Worm (Caenorhabditis elegans) whole organism, young adult: Measurements from ENCODE around the gene mop-25.1.

Experiments
- F33H1.4 ChIP-seq: fragments of 200-800 bp; sonication (Bioruptor generic); IDR thresholded peaks from 2 replicates; pipeline ENCODE4 v1.3.6; 2022; ENCODE audit warnings: missing genetic modification reagents, missing genetic modification characterization, missing compliant biosample characterization
- K11D2.4 ChIP-seq: fragments of 200-800 bp; sonication (Bioruptor generic); IDR thresholded peaks from 2 replicates; pipeline ENCODE4 v1.3.6; 2022; ENCODE audit warnings: missing genetic modification reagents, missing genetic modification characterization, missing compliant biosample characterization
- Y79H2A.3 ChIP-seq: fragments of 200-800 bp; sonication (Bioruptor generic); conservative IDR thresholded peaks from 2 replicates; pipeline ENCODE4 v1.3.6; 2022; ENCODE audit warnings: missing genetic modification reagents, missing genetic modification characterization, missing compliant biosample characterization
- Y95B8A.8 ChIP-seq: fragments of 200-800 bp; sonication (Bioruptor generic); IDR thresholded peaks from 2 replicates; pipeline ENCODE4 v1.3.6; 2022; ENCODE audit warnings: missing genetic modification reagents, missing genetic modification characterization, missing compliant biosample characterization
- bed-2 ChIP-seq: fragments of 200-800 bp; sonication (Bioruptor generic); IDR thresholded peaks from 2 replicates; pipeline ENCODE4 v1.3.6; 2022; ENCODE audit warnings: missing genetic modification reagents, missing genetic modification characterization, missing compliant biosample characterization
- ceh-91 ChIP-seq: fragments of 200-800 bp; sonication (Bioruptor generic); IDR thresholded peaks from 2 replicates; pipeline ENCODE4 v1.3.6; 2022; ENCODE audit warnings: missing genetic modification reagents, missing genetic modification characterization, missing compliant biosample characterization
- efl-1 ChIP-seq: fragments of 150-350 bp; optimal IDR thresholded peaks from 2 replicates; lab custom pipeline; 2014; ENCODE audit warnings: missing biosample characterization, missing genetic modification reagents, missing genetic modification characterization
- egrh-3 ChIP-seq: fragments of 200-800 bp; sonication (Bioruptor generic); IDR thresholded peaks from 2 replicates; pipeline ENCODE4 v1.3.6; 2022; ENCODE audit warnings: missing genetic modification reagents, missing genetic modification characterization, missing compliant biosample characterization
- gei-17 ChIP-seq: fragments of 200-800 bp; sonication (Bioruptor generic); optimal IDR thresholded peaks from 2 replicates; lab custom pipeline; 2018; ENCODE audit warnings: mild to moderate bottlenecking, missing genetic modification characterization, missing compliant biosample characterization
- him-1 ChIP-seq: sonication (generic microtip); optimal IDR thresholded peaks from 2 replicates; lab custom pipeline; 2016; ENCODE audit warnings: missing genotype, missing genetic modification reagents, missing genetic modification characterization, missing compliant biosample characterization
- hlh-12 ChIP-seq: sonication (generic microtip); optimal IDR thresholded peaks from 2 replicates; lab custom pipeline; 2016; ENCODE audit warnings: missing genetic modification characterization, missing compliant biosample characterization
- hmg-20 ChIP-seq: fragments of 200-800 bp; sonication (Bioruptor generic); IDR thresholded peaks from 2 replicates; pipeline ENCODE4 v1.3.6; 2022; ENCODE audit warnings: missing genetic modification reagents, missing genetic modification characterization, missing compliant biosample characterization
- lag-1 ChIP-seq: fragments of 200-800 bp; sonication (Bioruptor generic); IDR thresholded peaks from 2 replicates; pipeline ENCODE4 v1.3.6; 2022; ENCODE audit warnings: missing genetic modification reagents, missing genetic modification characterization, missing compliant biosample characterization
- let-526 ChIP-seq: fragments of 200-800 bp; sonication (Bioruptor generic); IDR thresholded peaks from 2 replicates; pipeline ENCODE4 v1.3.6; 2022; ENCODE audit warnings: missing genetic modification reagents, missing genetic modification characterization, missing compliant biosample characterization
- lin-40 ChIP-seq: sonication (generic microtip); optimal IDR thresholded peaks from 2 replicates; lab custom pipeline; 2016; ENCODE audit warnings: missing genetic modification characterization, mild to moderate bottlenecking, missing compliant biosample characterization, missing genotype, missing genetic modification reagents
- madf-10 ChIP-seq: sonication (generic microtip); optimal IDR thresholded peaks from 2 replicates; lab custom pipeline; 2016; ENCODE audit warnings: mild to moderate bottlenecking, missing genetic modification characterization, missing compliant biosample characterization
- madf-3 ChIP-seq: fragments of 200-800 bp; sonication (Bioruptor generic); IDR thresholded peaks from 2 replicates; pipeline ENCODE4 v1.3.6; 2022; ENCODE audit warnings: missing genetic modification reagents, missing genetic modification characterization, missing compliant biosample characterization
- mel-28 ChIP-seq: sonication (generic microtip); optimal IDR thresholded peaks from 2 replicates; lab custom pipeline; 2016; ENCODE audit warnings: borderline replicate concordance, mild to moderate bottlenecking, missing genetic modification characterization, missing compliant biosample characterization
- nhr-179 ChIP-seq: sonication (generic microtip); optimal IDR thresholded peaks from 2 replicates; lab custom pipeline; 2016; ENCODE audit warnings: mild to moderate bottlenecking, missing genetic modification characterization, missing compliant biosample characterization
- nhr-27 ChIP-seq: fragments of 200-800 bp; sonication (Bioruptor generic); optimal IDR thresholded peaks from 2 replicates; lab custom pipeline; 2018; ENCODE audit warnings: mild to moderate bottlenecking, missing genetic modification characterization, moderate library complexity, missing compliant biosample characterization
- pha-4 ChIP-seq: fragments of 150-350 bp; sonication (generic microtip); optimal IDR thresholded peaks from 2 replicates; lab custom pipeline; 2014; ENCODE audit warnings: missing biosample characterization, missing genetic modification reagents, missing genetic modification characterization
- snpc-1.1 ChIP-seq: sonication (generic microtip); optimal IDR thresholded peaks from 2 replicates; lab custom pipeline; 2017; ENCODE audit warnings: missing genetic modification characterization, mild to moderate bottlenecking, missing compliant biosample characterization, antibody characterized with exemption, moderate library complexity, missing genotype, missing genetic modification reagents; ENCODE audit not compliant: insufficient read depth
- zfh-2 ChIP-seq: fragments of 200-800 bp; sonication (Bioruptor generic); conservative IDR thresholded peaks from 2 replicates; pipeline ENCODE4 v1.3.6; 2022; ENCODE audit warnings: missing genetic modification reagents, missing genetic modification characterization, missing compliant biosample characterization
- zim-3 ChIP-seq: sonication (generic microtip); optimal IDR thresholded peaks from 2 replicates; lab custom pipeline; 2017; ENCODE audit warnings: mild to moderate bottlenecking, missing genetic modification characterization, moderate library complexity, missing compliant biosample characterization
- ztf-22 ChIP-seq: fragments of 200-800 bp; sonication (Bioruptor generic); optimal IDR thresholded peaks from 2 replicates; lab custom pipeline; 2018; ENCODE audit warnings: mild to moderate bottlenecking, missing genetic modification characterization, moderate library complexity, missing compliant biosample characterization
- ztf-26 ChIP-seq: sonication (generic microtip); optimal IDR thresholded peaks from 2 replicates; lab custom pipeline; 2017; ENCODE audit warnings: missing genetic modification characterization, missing compliant biosample characterization

mop-25.1 gene

DNA sequence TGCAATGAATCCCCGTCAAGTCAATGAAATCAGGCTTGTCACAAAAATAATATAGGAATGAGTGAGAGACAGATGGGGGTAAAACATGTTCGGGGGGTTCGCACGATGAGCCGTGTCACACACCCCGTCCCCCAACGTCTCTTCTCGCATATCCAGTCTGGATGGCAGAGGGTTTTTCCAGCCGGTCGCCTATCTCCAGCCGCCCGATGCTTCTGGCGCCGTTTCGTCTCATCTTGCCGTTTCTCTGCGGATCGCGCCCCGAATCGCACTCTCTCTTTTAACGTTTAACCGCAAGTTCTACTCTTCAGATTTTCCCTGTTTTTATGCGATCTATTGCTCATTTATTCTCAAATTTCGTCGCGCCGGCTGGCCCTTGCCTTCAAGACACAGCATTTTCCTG is 49.9 kb downstream of the mop-25.1 start:
- TF ChIP-seq lag-1 (GFP tag; lab: Robert Waterston, UW) (no peak), Y95B8A.8 (no peak), him-1 (no peak), zfh-2 (GFP tag; lab: Robert Waterston, UW) (peak; percentile 83), hlh-12 (no peak), bed-2 (GFP tag; lab: Robert Waterston, UW) (no peak), pha-4 (no peak), ceh-91 (GFP tag; lab: Robert Waterston, UW) (no peak)
- TF ChIP-seq, all 124 proteins: peak for 1

DNA sequence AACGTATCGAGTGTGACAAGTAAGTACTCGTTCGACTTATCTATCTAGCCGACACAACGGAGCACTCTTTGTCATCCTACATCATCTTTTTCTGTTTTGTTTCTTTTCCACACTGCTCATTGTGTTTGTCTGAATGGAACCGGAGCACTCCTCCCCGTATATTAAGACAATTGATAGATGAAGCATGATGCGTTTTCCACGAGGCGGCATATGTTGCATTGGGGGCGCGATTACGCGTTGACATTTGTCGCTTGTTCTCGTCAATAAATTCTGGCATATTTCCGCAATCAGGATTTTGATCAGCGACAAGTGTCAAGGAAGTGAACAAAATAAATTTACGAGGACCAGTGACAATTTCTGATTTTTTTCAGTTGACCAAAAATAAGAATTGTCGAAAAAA is 56.2 kb downstream of the mop-25.1 start:
- TF ChIP-seq ztf-26 (tag; lab: Kevin White, UChicago) = no peak
- TF ChIP-seq zim-3 = no peak
- TF ChIP-seq hmg-20 (GFP tag; lab: Robert Waterston, UW) = no peak
- TF ChIP-seq ztf-22 (GFP tag; lab: Kevin White, UChicago) = no peak
- TF ChIP-seq mel-28 (tag; lab: Kevin White, UChicago) = no peak
- TF ChIP-seq snpc-1.1 (tag; lab: Kevin White, UChicago) = no peak
- no peak for TF ChIP-seq gei-17 (GFP tag; lab: Kevin White, UChicago)
- no peak for TF ChIP-seq pha-4
- TF ChIP-seq nhr-179 (tag; lab: Kevin White, UChicago) = no peak
- TF ChIP-seq egrh-3 = no peak
- TF ChIP-seq K11D2.4 = no peak
- no peak for TF ChIP-seq madf-10 (tag; lab: Kevin White, UChicago)
- no peak for TF ChIP-seq F33H1.4 (GFP tag; lab: Robert Waterston, UW)
- TF ChIP-seq hlh-12 = no peak
- no peak for TF ChIP-seq madf-3
- no peak for TF ChIP-seq lin-40
- no peak for TF ChIP-seq efl-1 (GFP tag; lab: Kevin White, UChicago)
- no peak for TF ChIP-seq nhr-27
- no peak for TF ChIP-seq Y79H2A.3 (GFP tag; lab: Robert Waterston, UW)
- TF ChIP-seq let-526 (GFP tag; lab: Robert Waterston, UW) = no peak
- TF ChIP-seq, all 124 proteins: peak for 0
